Worm (Caenorhabditis elegans) whole organism, L1 larva: ENCODE measurements around the gene gpa-8.
A peak's percentile ranks its signal among the peaks of the same experiment; 100 is the strongest.

Experiments used
- C04F5.9 ChIP-seq: sonication (generic microtip); optimal IDR thresholded peaks from 2 replicates; lab custom pipeline; 2016; ENCODE audit warnings: missing genetic modification characterization, missing compliant biosample characterization
- C16A3.4 ChIP-seq: fragments of 150-350 bp; optimal IDR thresholded peaks from 2 replicates; lab custom pipeline; 2014; ENCODE audit warnings: missing biosample characterization, missing genetic modification characterization
- C34B4.2 ChIP-seq: sonication (generic microtip); optimal IDR thresholded peaks from 2 replicates; lab custom pipeline; 2017; ENCODE audit warnings: mild to moderate bottlenecking, missing genetic modification characterization, missing compliant biosample characterization
- F16B12.6 ChIP-seq: fragments of 150-350 bp; optimal IDR thresholded peaks from 2 replicates; lab custom pipeline; 2014; ENCODE audit warnings: missing biosample characterization, missing genetic modification characterization
- Y116A8C.19 ChIP-seq: sonication (generic microtip); optimal IDR thresholded peaks from 2 replicates; lab custom pipeline; 2016; ENCODE audit warnings: missing compliant biosample characterization, missing genetic modification characterization, borderline replicate concordance
- alr-1 ChIP-seq: fragments of 200-800 bp; sonication (Bioruptor generic); optimal IDR thresholded peaks from 2 replicates; lab custom pipeline; 2018; ENCODE audit warnings: borderline replicate concordance, mild to moderate bottlenecking, missing genetic modification characterization, missing compliant biosample characterization
- aly-2 ChIP-seq: fragments of 150-350 bp; optimal IDR thresholded peaks from 2 replicates; lab custom pipeline; 2014; ENCODE audit warnings: missing biosample characterization, missing genetic modification characterization
- ama-1 ChIP-seq: fragments of 150-350 bp; optimal IDR thresholded peaks from 2 replicates; lab custom pipeline; 2014
- blmp-1 ChIP-seq: fragments of 150-350 bp; optimal IDR thresholded peaks from 2 replicates; lab custom pipeline; 2014; ENCODE audit warnings: missing biosample characterization, missing genetic modification characterization
- ceh-63 ChIP-seq: fragments of 200-800 bp; sonication (Bioruptor generic); optimal IDR thresholded peaks from 2 replicates; lab custom pipeline; 2018; ENCODE audit warnings: mild to moderate bottlenecking, missing genetic modification characterization, missing compliant biosample characterization
- ceh-82 ChIP-seq, 3 experiments: fragments of 150-350 bp in 1 of 3; sonication (generic microtip) in 2 of 3; optimal IDR thresholded peaks; 2 replicates each; lab custom pipeline; 2014 to 2017; ENCODE audit warnings: missing biosample characterization in 3 of 3, missing genetic modification characterization in 3 of 3
- ceh-88 ChIP-seq: fragments of 200-800 bp; sonication (Bioruptor generic); IDR thresholded peaks from 2 replicates; pipeline ENCODE4 v1.3.6; 2022; ENCODE audit warnings: missing genetic modification characterization, missing compliant biosample characterization
- ces-1 ChIP-seq: fragments of 150-350 bp; optimal IDR thresholded peaks from 2 replicates; lab custom pipeline; 2014; ENCODE audit warnings: missing biosample characterization, missing genetic modification reagents, missing genetic modification characterization
- dpl-1 ChIP-seq, 3 experiments: fragments of 150-350 bp in 2 of 3; sonication (generic microtip) in 1 of 3; optimal IDR thresholded peaks; 2 replicates each; lab custom pipeline; 2014 to 2017; ENCODE audit warnings: missing biosample characterization in 3 of 3, missing genetic modification characterization in 3 of 3, missing genetic modification reagents in 3 of 3
- dsc-1 ChIP-seq: sonication (generic microtip); optimal IDR thresholded peaks from 2 replicates; lab custom pipeline; 2016; ENCODE audit warnings: mild to moderate bottlenecking, missing genetic modification characterization, missing compliant biosample characterization
- efl-3 ChIP-seq: fragments of 200-800 bp; sonication (Bioruptor generic); optimal IDR thresholded peaks from 2 replicates; lab custom pipeline; 2018; ENCODE audit warnings: mild to moderate bottlenecking, missing genetic modification characterization, missing compliant biosample characterization
- egl-13 ChIP-seq: sonication (generic microtip); optimal IDR thresholded peaks from 2 replicates; lab custom pipeline; 2016; ENCODE audit warnings: missing genotype, missing genetic modification reagents, missing genetic modification characterization, missing compliant biosample characterization
- egl-27 ChIP-seq, 2 experiments: fragments of 150-350 bp in 1 of 2; sonication (generic microtip); optimal IDR thresholded peaks; 3 replicates each; lab custom pipeline; 2017 to 2018; ENCODE audit warnings: missing biosample characterization in 2 of 2, missing genetic modification characterization in 2 of 2, missing genetic modification reagents in 2 of 2
- elt-3 ChIP-seq, 6 experiments: fragments of 150-350 bp in 1 of 6; sonication (generic microtip); optimal IDR thresholded peaks; 2 replicates each; lab custom pipeline; 2017 to 2018; ENCODE audit warnings: missing biosample characterization in 6 of 6, missing genetic modification characterization in 6 of 6, inconsistent platforms in 1 of 6
- ets-5 ChIP-seq: fragments of 200-800 bp; sonication (Bioruptor generic); IDR thresholded peaks from 2 replicates; pipeline ENCODE4 v1.3.6; 2022; ENCODE audit warnings: missing genetic modification characterization, missing compliant biosample characterization
- fkh-4 ChIP-seq: sonication (generic microtip); optimal IDR thresholded peaks from 2 replicates; lab custom pipeline; 2016; ENCODE audit warnings: missing compliant biosample characterization, missing genetic modification characterization, borderline replicate concordance
- fos-1 ChIP-seq: fragments of 150-350 bp; optimal IDR thresholded peaks from 2 replicates; lab custom pipeline; 2014; ENCODE audit warnings: missing biosample characterization, missing genetic modification characterization
- hlh-4 ChIP-seq: sonication (generic microtip); optimal IDR thresholded peaks from 2 replicates; lab custom pipeline; 2016; ENCODE audit warnings: mild to moderate bottlenecking, missing genetic modification characterization, missing compliant biosample characterization
- hpl-2 ChIP-seq: fragments of 150-350 bp; optimal IDR thresholded peaks from 2 replicates; lab custom pipeline; 2014; ENCODE audit warnings: missing biosample characterization, missing genetic modification reagents, missing genetic modification characterization
- irx-1 ChIP-seq: sonication (generic microtip); optimal IDR thresholded peaks from 2 replicates; lab custom pipeline; 2016; ENCODE audit warnings: missing genetic modification characterization, missing compliant biosample characterization
- jun-1 ChIP-seq: fragments of 150-350 bp; optimal IDR thresholded peaks from 2 replicates; lab custom pipeline; 2014; ENCODE audit warnings: missing biosample characterization, missing genetic modification reagents, missing genetic modification characterization
- lin-13 ChIP-seq: fragments of 150-350 bp; optimal IDR thresholded peaks from 2 replicates; lab custom pipeline; 2014; ENCODE audit warnings: missing biosample characterization, missing genetic modification reagents, missing genetic modification characterization
- lin-39 ChIP-seq: fragments of 150-350 bp; optimal IDR thresholded peaks from 2 replicates; lab custom pipeline; 2014; ENCODE audit warnings: missing biosample characterization, missing genetic modification reagents, missing genetic modification characterization
- mab-9 ChIP-seq: fragments of 200-800 bp; sonication (Bioruptor generic); IDR thresholded peaks from 2 replicates; pipeline ENCODE4 v1.3.6; 2022; ENCODE audit warnings: missing genetic modification reagents, missing genetic modification characterization, missing compliant biosample characterization
- nhr-11 ChIP-seq: fragments of 150-350 bp; optimal IDR thresholded peaks from 2 replicates; lab custom pipeline; 2014; ENCODE audit warnings: missing biosample characterization, missing genetic modification characterization
- nhr-12 ChIP-seq: sonication (generic microtip); optimal IDR thresholded peaks from 2 replicates; lab custom pipeline; 2017; ENCODE audit warnings: missing biosample characterization, missing genetic modification characterization
- nhr-19 ChIP-seq: fragments of 200-800 bp; sonication (Bioruptor generic); conservative IDR thresholded peaks from 2 replicates; pipeline ENCODE4 v1.3.6; 2022; ENCODE audit warnings: missing genetic modification characterization, missing compliant biosample characterization
- nhr-20 ChIP-seq: sonication (generic microtip); optimal IDR thresholded peaks from 2 replicates; lab custom pipeline; 2016; ENCODE audit warnings: mild to moderate bottlenecking, missing genetic modification characterization, missing compliant biosample characterization
- nhr-237 ChIP-seq: fragments of 150-350 bp; optimal IDR thresholded peaks from 2 replicates; lab custom pipeline; 2014; ENCODE audit warnings: missing biosample characterization, missing genetic modification characterization
- nhr-28 ChIP-seq: fragments of 150-350 bp; optimal IDR thresholded peaks from 2 replicates; lab custom pipeline; 2014; ENCODE audit warnings: missing biosample characterization, missing genetic modification characterization
- nhr-76 ChIP-seq: sonication (generic microtip); optimal IDR thresholded peaks from 2 replicates; lab custom pipeline; 2017; ENCODE audit warnings: missing biosample characterization, missing genetic modification characterization
- nhr-84 ChIP-seq: sonication (generic microtip); optimal IDR thresholded peaks from 2 replicates; lab custom pipeline; 2017; ENCODE audit warnings: missing biosample characterization, missing genetic modification characterization
- nhr-85 ChIP-seq: sonication (generic microtip); peaks from one replicate; lab custom pipeline; 2016; ENCODE audit warnings: missing genetic modification characterization, inconsistent platforms, missing compliant biosample characterization
- nhr-90 ChIP-seq: sonication (generic microtip); optimal IDR thresholded peaks from 2 replicates; lab custom pipeline; 2016; ENCODE audit warnings: mild to moderate bottlenecking, missing genetic modification characterization, missing compliant biosample characterization; ENCODE audit not compliant: poor library complexity
- pag-3 ChIP-seq: sonication (generic microtip); optimal IDR thresholded peaks from 2 replicates; lab custom pipeline; 2017; ENCODE audit warnings: missing genetic modification characterization, mild to moderate bottlenecking, missing compliant biosample characterization, antibody characterized with exemption, borderline replicate concordance; ENCODE audit not compliant: insufficient read depth
- pax-3 ChIP-seq: fragments of 200-800 bp; sonication (Bioruptor generic); optimal IDR thresholded peaks from 2 replicates; lab custom pipeline; 2018; ENCODE audit warnings: mild to moderate bottlenecking, missing genetic modification characterization, moderate library complexity, missing compliant biosample characterization
- pqm-1 ChIP-seq: sonication (generic microtip); optimal IDR thresholded peaks from 3 replicates; lab custom pipeline; 2017; ENCODE audit warnings: missing biosample characterization, missing genetic modification characterization
- snu-23 ChIP-seq: sonication (generic microtip); optimal IDR thresholded peaks from 2 replicates; lab custom pipeline; 2016; ENCODE audit warnings: missing genetic modification characterization, missing compliant biosample characterization
- sox-4 ChIP-seq: sonication (generic microtip); optimal IDR thresholded peaks from 2 replicates; lab custom pipeline; 2016; ENCODE audit warnings: missing genetic modification characterization, missing compliant biosample characterization
- sptf-1 ChIP-seq: fragments of 150-350 bp; optimal IDR thresholded peaks from 2 replicates; lab custom pipeline; 2014; ENCODE audit warnings: missing biosample characterization, missing genetic modification characterization
- sup-37 ChIP-seq: fragments of 200-800 bp; sonication (Bioruptor generic); optimal IDR thresholded peaks from 2 replicates; lab custom pipeline; 2018; ENCODE audit warnings: mild to moderate bottlenecking, missing genetic modification characterization, missing compliant biosample characterization
- tbx-2 ChIP-seq: sonication (generic microtip); optimal IDR thresholded peaks from 2 replicates; lab custom pipeline; 2016; ENCODE audit warnings: missing genetic modification characterization, missing compliant biosample characterization
- unc-130 ChIP-seq: fragments of 150-350 bp; optimal IDR thresholded peaks from 2 replicates; lab custom pipeline; 2017; ENCODE audit warnings: missing biosample characterization, missing genetic modification characterization, inconsistent platforms
- unc-30 ChIP-seq: sonication (generic microtip); optimal IDR thresholded peaks from 2 replicates; lab custom pipeline; 2017; ENCODE audit warnings: missing biosample characterization, missing genetic modification characterization
- unc-62 ChIP-seq: fragments of 150-350 bp; optimal IDR thresholded peaks from 2 replicates; lab custom pipeline; 2014; ENCODE audit warnings: missing biosample characterization, missing genetic modification reagents, missing genetic modification characterization
- unc-86 ChIP-seq: sonication (generic microtip); optimal IDR thresholded peaks from 2 replicates; lab custom pipeline; 2016; ENCODE audit warnings: missing genetic modification characterization, missing compliant biosample characterization
- unc-98 ChIP-seq: fragments of 200-800 bp; sonication (Bioruptor generic); IDR thresholded peaks from 2 replicates; pipeline ENCODE4 v1.3.6; 2022; ENCODE audit warnings: missing genetic modification characterization, missing compliant biosample characterization
- xbp-1 ChIP-seq: sonication (generic microtip); optimal IDR thresholded peaks from 2 replicates; lab custom pipeline; 2016; ENCODE audit warnings: missing genetic modification characterization, missing compliant biosample characterization
- zag-1 ChIP-seq: fragments of 150-350 bp; optimal IDR thresholded peaks from 2 replicates; lab custom pipeline; 2014; ENCODE audit warnings: missing biosample characterization, missing genetic modification characterization

Gene gpa-8

ce11 chrV:12659426-12659825 is 19.1 kb upstream of the gpa-8 start, which contains the start of gene ccch-3:
ccch-3 (minus strand) TSS chrV:12659687.
- no peak for TF ChIP-seq hpl-2
- TF ChIP-seq ets-5 (GFP tag; lab: Robert Waterston, UW): no peak
- no peak for TF ChIP-seq nhr-12
- TF ChIP-seq pqm-1 (tag; lab: Kevin White, UChicago): no peak
- peak; percentile 85 for TF ChIP-seq C16A3.4 (tag; lab: Kevin White, UChicago)
- peak; percentile 43 for TF ChIP-seq irx-1 (tag; lab: Kevin White, UChicago)
- TF ChIP-seq nhr-76: no peak
- TF ChIP-seq snu-23 (GFP tag; lab: Kevin White, UChicago): no peak
- peak; percentile 6 for TF ChIP-seq fos-1 (tag; lab: Kevin White, UChicago)
- TF ChIP-seq xbp-1 (tag; lab: Kevin White, UChicago): peak; percentile 80
- TF ChIP-seq C34B4.2: no peak
- no peak for TF ChIP-seq sup-37 (GFP tag; lab: Kevin White, UChicago)
- TF ChIP-seq nhr-90: peak; percentile 81
- no peak for TF ChIP-seq unc-98 (GFP tag; lab: Robert Waterston, UW)
- peak; percentile 29 for TF ChIP-seq unc-86
- peak; percentile 86 for TF ChIP-seq nhr-85
- TF ChIP-seq jun-1 (tag; lab: Kevin White, UChicago): peak; percentile 3
- peak in 3 of 6 experiments; percentile 7 to 71 (median 39) for TF ChIP-seq elt-3 (tag; optimal IDR thresholded peaks at IDR 0.05; lab: Kevin White, UChicago)
- no peak for TF ChIP-seq nhr-84 (tag; lab: Kevin White, UChicago)
- peak; percentile 77 for TF ChIP-seq tbx-2
- TF ChIP-seq lin-13: peak; percentile 72
- peak; percentile 78 for TF ChIP-seq unc-130 (tag; lab: Kevin White, UChicago)
- no peak for TF ChIP-seq alr-1 (tag; lab: Kevin White, UChicago)
- no peak for TF ChIP-seq ama-1 (lab: Kevin White, UChicago)
- TF ChIP-seq pax-3 (tag; lab: Kevin White, UChicago): peak; percentile 57
- peak; percentile 42 for TF ChIP-seq C04F5.9
- TF ChIP-seq ceh-88 (GFP tag; lab: Robert Waterston, UW): no peak
- no peak for TF ChIP-seq lin-39 (tag; lab: Kevin White, UChicago)
- TF ChIP-seq Y116A8C.19 (tag; lab: Kevin White, UChicago): no peak
- no peak for TF ChIP-seq unc-30
- no peak for TF ChIP-seq hlh-4
- no peak for TF ChIP-seq zag-1 (tag; lab: Kevin White, UChicago)
- no peak for TF ChIP-seq mab-9 (GFP tag; lab: Robert Waterston, UW)
- no peak for TF ChIP-seq nhr-237 (tag; lab: Kevin White, UChicago)
- TF ChIP-seq nhr-20: peak; percentile 92
- TF ChIP-seq dsc-1: peak; percentile 69
- no peak for TF ChIP-seq nhr-11 (tag; lab: Kevin White, UChicago)
- TF ChIP-seq egl-27 (tag; optimal IDR thresholded peaks at IDR 0.05; lab: Kevin White, UChicago): no peak
- peak; percentile 27 to 50 (median 44) for TF ChIP-seq ceh-82 (tag; optimal IDR thresholded peaks at IDR 0.05; lab: Kevin White, UChicago)
- no peak for TF ChIP-seq sptf-1
- peak; percentile 54 for TF ChIP-seq sox-4 (tag; lab: Kevin White, UChicago)
- TF ChIP-seq egl-13 (tag; lab: Kevin White, UChicago): no peak
- no peak for TF ChIP-seq ces-1 (GFP tag; lab: Kevin White, UChicago)
- no peak for TF ChIP-seq unc-62
- peak; percentile 16 for TF ChIP-seq pag-3 (tag; lab: Kevin White, UChicago)
- TF ChIP-seq F16B12.6 (tag; lab: Kevin White, UChicago): peak; percentile 48
- TF ChIP-seq nhr-28 (tag; lab: Kevin White, UChicago): no peak
- peak; percentile 31 for TF ChIP-seq fkh-4 (tag; lab: Kevin White, UChicago)
- TF ChIP-seq efl-3: no peak
- peak; percentile 77 for TF ChIP-seq nhr-19 (GFP tag; lab: Robert Waterston, UW)
- no peak for TF ChIP-seq ceh-63 (GFP tag; lab: Kevin White, UChicago)
- peak; percentile 66 for TF ChIP-seq blmp-1 (tag; lab: Kevin White, UChicago)
- no peak for TF ChIP-seq aly-2 (tag; lab: Kevin White, UChicago)
- peak; percentile 63 to 83 (median 81) for TF ChIP-seq dpl-1 (GFP tag; optimal IDR thresholded peaks at IDR 0.05; lab: Kevin White, UChicago)
